Worm (Caenorhabditis elegans) whole organism, early embryonic: ENCODE results near the gene gfi-3.

ENCODE experiments used
- F13C5.2 ChIP-seq: sonication (generic microtip); optimal IDR thresholded peaks from 2 replicates; lab custom pipeline; 2017; ENCODE audit warnings: mild to moderate bottlenecking, missing genetic modification characterization, inconsistent platforms, missing compliant biosample characterization
- ama-1 ChIP-seq: fragments of 150-350 bp; optimal IDR thresholded peaks from 2 replicates; lab custom pipeline; 2014
- ets-7 ChIP-seq: sonication (generic microtip); optimal IDR thresholded peaks from 2 replicates; lab custom pipeline; 2016; ENCODE audit warnings: missing genotype, missing genetic modification characterization, missing compliant biosample characterization
- flt-1 ChIP-seq: fragments of 200-800 bp; sonication (Bioruptor generic); IDR thresholded peaks from 2 replicates; pipeline ENCODE4 v1.3.6; 2022; ENCODE audit warnings: missing genetic modification characterization, missing compliant biosample characterization
- hmbx-1 ChIP-seq: sonication (generic microtip); optimal IDR thresholded peaks from 2 replicates; lab custom pipeline; 2016; ENCODE audit warnings: mild to moderate bottlenecking, missing genetic modification characterization, missing compliant biosample characterization
- hmg-4 ChIP-seq: fragments of 200-800 bp; sonication (Bioruptor generic); optimal IDR thresholded peaks from 2 replicates; lab custom pipeline; 2018; ENCODE audit warnings: mild to moderate bottlenecking, missing genetic modification characterization, missing compliant biosample characterization
- hnd-1 ChIP-seq: sonication (generic microtip); optimal IDR thresholded peaks from 2 replicates; lab custom pipeline; 2016; ENCODE audit warnings: missing genetic modification characterization, missing compliant biosample characterization
- scrt-1 ChIP-seq: fragments of 200-800 bp; sonication (Bioruptor generic); IDR thresholded peaks from 2 replicates; pipeline ENCODE4 v1.3.6; 2022; ENCODE audit warnings: missing genetic modification characterization, missing compliant biosample characterization
- sea-1 ChIP-seq: fragments of 200-800 bp; sonication (Bioruptor generic); conservative IDR thresholded peaks from 2 replicates; pipeline ENCODE4 v1.3.6; 2022; ENCODE audit warnings: missing genetic modification characterization, missing compliant biosample characterization
- tra-4 ChIP-seq: sonication (generic microtip); optimal IDR thresholded peaks from 2 replicates; lab custom pipeline; 2017; ENCODE audit warnings: missing genetic modification characterization, missing compliant biosample characterization

ce11 chrX:14447498-14447897 lies 32.9 kb upstream of the gfi-3 start:
- TF ChIP-seq hmg-4 (no peak), ama-1 (lab: Kevin White, UChicago) (no peak), F13C5.2 (tag; lab: Kevin White, UChicago) (no peak), hmbx-1 (no peak), flt-1 (GFP tag; lab: Robert Waterston, UW) (no peak), scrt-1 (GFP tag; lab: Robert Waterston, UW) (no peak), sea-1 (GFP tag; lab: Robert Waterston, UW) (no peak), tra-4 (no peak), ets-7 (tag; lab: Kevin White, UChicago) (no peak), hnd-1 (tag; lab: Kevin White, UChicago) (no peak)
